Fruit fly (Drosophila melanogaster) Kc167 (cell line): ENCODE results near the gene Dci.
A peak's percentile ranks its signal among the peaks of the same experiment; 100 is the strongest.
"Not testable (repeated sequence)": the region's sequence is repeated elsewhere in the genome, so short reads cannot be mapped to it uniquely, and the experiment has no call there.

Experiments
- Myc ChIP-seq: fragments of >200 bp; optimal IDR thresholded peaks from 2 replicates; lab custom pipeline; 2017; ENCODE audit warnings: missing external identifiers
- Sin3A ChIP-seq: fragments of >200 bp; optimal IDR thresholded peaks from 2 replicates; lab custom pipeline; 2018; ENCODE audit warnings: missing external identifiers
- h ChIP-seq: fragments of >200 bp; optimal IDR thresholded peaks from 3 replicates; lab custom pipeline; 2018; ENCODE audit warnings: missing external identifiers
- insv ChIP-seq: fragments of >200 bp; optimal IDR thresholded peaks from 3 replicates; lab custom pipeline; 2018; ENCODE audit warnings: missing external identifiers
- psq ChIP-seq: fragments of >200 bp; optimal IDR thresholded peaks from 2 replicates; lab custom pipeline; 2017; ENCODE audit warnings: missing external identifiers
- ttk ChIP-seq: sonication (Bioruptor generic); optimal IDR thresholded peaks from 2 replicates; lab custom pipeline; 2017; ENCODE audit warnings: missing external identifiers

The Dci gene

DNA sequence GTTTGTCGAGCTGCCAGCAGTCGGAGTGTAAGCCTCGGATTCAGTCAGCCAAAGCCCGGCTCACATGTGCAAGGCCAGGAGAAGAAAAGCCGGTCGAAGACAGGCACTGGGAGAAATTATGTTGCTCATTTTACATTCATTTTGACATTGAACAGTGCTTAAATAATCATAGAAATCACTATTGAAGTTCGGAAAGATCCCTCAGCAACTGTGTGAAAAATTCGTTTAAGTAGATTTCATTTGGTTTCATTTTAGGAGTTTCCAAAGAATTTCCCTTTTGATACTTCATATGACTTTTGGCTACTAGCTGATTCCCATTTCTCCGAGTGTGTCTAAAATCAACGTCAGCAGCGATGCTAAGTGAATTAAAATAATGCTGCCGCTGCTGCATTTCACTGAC is 26.7 kb upstream of the Dci start:
- TF ChIP-seq h (lab: Kevin White, UChicago) (no peak), Sin3A (lab: Kevin White, UChicago) (no peak), insv (lab: Kevin White, UChicago) (no peak), psq (lab: Kevin White, UChicago) (no peak), ttk (no peak), Myc (lab: Kevin White, UChicago) (no peak)

DNA sequence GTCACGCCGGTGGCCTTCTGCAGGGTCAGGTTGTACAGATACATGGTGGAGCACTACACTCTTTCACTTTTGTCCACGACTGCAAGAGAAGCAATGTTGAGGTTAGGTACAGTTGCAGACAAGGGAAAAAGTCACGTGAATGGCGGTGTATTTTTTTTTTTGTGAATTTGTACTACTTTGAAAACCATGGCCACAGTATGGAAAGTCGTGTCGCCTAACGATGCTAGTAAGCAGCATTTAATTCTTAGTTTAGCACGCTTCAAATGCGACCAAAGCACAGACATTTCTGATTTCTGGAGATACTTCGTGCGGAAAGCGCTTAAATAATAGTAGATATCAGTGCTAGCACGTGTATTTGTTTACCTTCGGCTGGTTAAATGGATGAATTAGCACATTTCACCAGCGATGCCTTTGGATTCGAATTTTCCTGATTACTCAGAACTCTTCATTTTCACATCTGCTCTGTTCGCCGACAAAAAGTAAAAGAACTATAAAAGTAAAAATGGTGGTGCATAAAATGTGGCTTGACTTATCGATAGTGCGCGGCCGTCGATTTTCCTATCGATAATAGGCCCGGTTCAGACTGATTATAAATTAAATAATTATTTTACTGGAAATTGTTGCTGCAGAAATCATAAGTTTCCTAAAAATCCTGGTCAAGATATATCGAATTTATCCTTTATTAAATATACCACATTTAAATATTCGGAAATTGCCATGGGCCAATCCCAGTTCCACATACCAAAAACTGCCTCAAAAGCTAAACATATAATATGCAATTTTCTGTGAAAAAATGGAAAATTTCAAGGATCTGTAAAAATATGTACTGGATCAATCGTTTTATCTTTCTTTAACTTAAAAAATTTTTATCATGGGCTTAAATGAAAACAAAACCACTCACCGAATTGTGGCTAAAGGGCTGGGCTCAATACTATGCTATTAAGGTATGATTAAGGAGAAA is 18.0 kb upstream of the Dci start, which contains the start of gene Sf3b3:
TSS of gene Sf3b3 (minus strand) at position 489 of the 961 bp plus-strand sequence.
- no peak for TF ChIP-seq Sin3A (lab: Kevin White, UChicago)
- TF ChIP-seq h (lab: Kevin White, UChicago) = no peak
- no peak for TF ChIP-seq insv (lab: Kevin White, UChicago)
- TF ChIP-seq ttk = no peak

DNA sequence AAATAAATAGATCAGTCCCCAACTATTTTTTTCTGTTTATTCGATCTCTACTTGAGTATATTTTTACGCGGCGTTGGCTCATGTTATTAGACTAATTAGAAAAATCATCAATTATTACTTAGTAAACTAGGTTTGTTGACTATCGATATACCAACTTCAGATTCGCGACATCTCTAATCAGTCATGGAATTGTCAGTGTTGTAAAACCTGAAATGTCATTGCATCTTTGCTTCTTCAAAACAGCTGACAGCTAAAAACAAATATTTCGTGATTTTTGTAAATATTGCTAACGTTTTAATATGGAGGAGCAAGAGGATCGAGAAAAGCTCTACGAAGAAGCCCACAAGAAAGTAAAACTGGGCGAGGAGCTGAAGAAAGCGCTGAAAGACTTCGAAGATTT is 17.3 kb upstream of the Dci start, which contains the start of gene CG42553:
TSS of gene CG42553 (plus strand) at position 216 of the 400 bp plus-strand sequence.
- TF ChIP-seq Sin3A (lab: Kevin White, UChicago) (no peak), psq (lab: Kevin White, UChicago) (no peak), ttk (no peak), h (lab: Kevin White, UChicago) (no peak), Myc (lab: Kevin White, UChicago) (no peak), insv (lab: Kevin White, UChicago) (no peak)

DNA sequence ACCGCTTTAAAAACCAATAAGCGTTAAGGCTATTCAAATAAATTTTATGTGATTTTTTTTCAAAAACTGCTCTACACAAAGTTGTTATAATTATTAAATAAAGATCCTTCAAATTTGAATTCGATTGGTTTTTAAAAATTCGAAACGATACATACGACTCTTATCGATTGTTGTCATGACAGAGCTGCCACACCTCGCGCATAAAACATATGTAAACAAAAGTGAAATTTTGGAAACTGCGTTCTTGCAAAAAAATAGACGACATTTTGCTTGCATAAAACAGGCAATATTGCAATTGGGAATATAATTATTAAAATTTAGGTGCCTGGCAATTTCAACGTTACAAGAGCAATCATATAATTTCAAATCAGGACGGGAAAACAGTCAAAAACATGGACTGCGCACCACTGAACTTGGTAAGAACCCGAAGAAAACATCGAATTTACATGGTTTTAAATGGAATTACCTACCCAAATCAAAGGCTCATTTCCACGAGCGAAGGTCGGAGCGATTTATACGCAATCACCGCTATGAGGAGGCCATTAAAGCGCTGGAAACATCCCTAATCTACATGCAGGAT is 15.6 kb upstream of the Dci start, which contains the start of gene CG42554:
TSS of gene CG42554 (plus strand) at position 229 of the 580 bp plus-strand sequence.
- no peak for TF ChIP-seq psq (lab: Kevin White, UChicago)
- TF ChIP-seq Myc (lab: Kevin White, UChicago) = no peak
- TF ChIP-seq Sin3A (lab: Kevin White, UChicago) = no peak

dm6 chr3L:837552-838187 is 13.5 kb upstream of the Dci start, which contains the start of the genes CG13901 and CG13887:
TSS of gene CG13901 (minus strand) at chr3L:837821.
TSS of gene CG13887 (plus strand) at chr3L:837861.
- TF ChIP-seq insv (lab: Kevin White, UChicago) = no peak
- peak; percentile 13 for TF ChIP-seq h (lab: Kevin White, UChicago)

DNA sequence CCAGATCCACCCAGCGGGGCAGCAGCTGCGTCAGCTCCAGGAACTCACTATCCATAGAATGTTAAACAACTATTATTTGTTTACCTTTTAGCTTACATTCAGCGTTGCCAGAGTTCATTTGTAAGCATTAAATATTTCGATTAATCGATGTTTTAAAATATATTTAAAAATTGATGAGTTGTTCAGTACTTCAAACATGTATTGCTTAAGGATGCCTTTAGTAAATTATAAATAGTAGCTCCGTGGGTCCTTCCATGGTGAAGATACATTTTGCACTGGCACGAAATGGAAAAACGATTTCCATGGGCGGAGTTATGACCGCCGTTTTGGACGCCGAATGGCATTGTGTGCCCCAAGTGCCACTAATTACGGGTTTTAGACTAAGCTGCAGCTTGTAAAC is 9.9 kb upstream of the Dci start, which contains the start of the genes JMJD5 and Gr61a:
TSS of gene JMJD5 (minus strand) at position 101 of the 400 bp plus-strand sequence.
TSS of gene Gr61a (plus strand) at position 192 of the 400 bp plus-strand sequence.
- TF ChIP-seq Myc (lab: Kevin White, UChicago) (no peak), psq (lab: Kevin White, UChicago) (no peak), h (lab: Kevin White, UChicago) (no peak), Sin3A (lab: Kevin White, UChicago) (no peak), ttk (no peak)

DNA sequence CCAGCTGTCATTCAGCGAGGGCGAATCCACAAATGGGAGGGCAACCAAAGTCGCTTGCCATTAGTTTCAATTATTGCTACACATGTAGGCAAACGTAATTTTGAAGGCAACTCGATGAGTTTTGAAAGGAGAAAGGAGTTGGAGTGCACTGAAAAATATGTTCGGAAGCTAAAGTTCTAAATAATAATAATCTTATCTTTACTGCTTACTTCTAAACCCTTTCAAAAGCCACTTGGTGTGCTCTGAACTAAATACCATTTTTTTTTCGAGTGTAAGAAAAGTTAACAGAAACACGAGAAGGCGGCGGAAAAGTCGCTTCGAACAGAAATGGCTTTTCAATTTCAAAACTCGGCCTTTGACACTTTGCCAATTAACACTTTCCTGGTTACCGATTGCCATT is 7.5 kb upstream of the Dci start, which contains the start of gene Cep290:
TSS of gene Cep290 (plus strand) at position 301 of the 400 bp plus-strand sequence.
- TF ChIP-seq Sin3A (lab: Kevin White, UChicago) (no peak), insv (lab: Kevin White, UChicago) (no peak), psq (lab: Kevin White, UChicago) (no peak), ttk (no peak), h (lab: Kevin White, UChicago) (no peak), Myc (lab: Kevin White, UChicago) (no peak)

DNA sequence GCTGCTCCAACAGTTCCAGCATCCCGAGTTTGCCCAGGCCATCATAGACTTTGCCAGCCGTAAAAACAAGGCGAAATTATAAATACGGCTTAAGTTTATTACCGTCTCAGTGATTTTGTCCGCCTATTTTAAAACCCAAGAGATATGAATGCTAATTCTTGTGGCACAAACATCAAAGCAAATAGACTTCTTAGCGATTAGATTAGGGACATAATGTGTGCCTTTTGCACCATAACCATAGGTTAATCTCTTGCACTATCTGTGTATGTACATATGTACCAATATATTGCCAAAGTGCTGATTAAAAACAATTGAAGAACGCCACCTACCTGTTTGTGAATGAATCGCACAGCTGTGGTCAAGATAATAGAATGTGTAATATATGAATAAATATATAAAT is 1.1 kb downstream of the Dci start:
- no peak for TF ChIP-seq Sin3A (lab: Kevin White, UChicago)
- TF ChIP-seq insv (lab: Kevin White, UChicago) = no peak
- no peak for TF ChIP-seq h (lab: Kevin White, UChicago)
- no peak for TF ChIP-seq ttk
- no peak for TF ChIP-seq Myc (lab: Kevin White, UChicago)
- TF ChIP-seq psq (lab: Kevin White, UChicago) = no peak

DNA sequence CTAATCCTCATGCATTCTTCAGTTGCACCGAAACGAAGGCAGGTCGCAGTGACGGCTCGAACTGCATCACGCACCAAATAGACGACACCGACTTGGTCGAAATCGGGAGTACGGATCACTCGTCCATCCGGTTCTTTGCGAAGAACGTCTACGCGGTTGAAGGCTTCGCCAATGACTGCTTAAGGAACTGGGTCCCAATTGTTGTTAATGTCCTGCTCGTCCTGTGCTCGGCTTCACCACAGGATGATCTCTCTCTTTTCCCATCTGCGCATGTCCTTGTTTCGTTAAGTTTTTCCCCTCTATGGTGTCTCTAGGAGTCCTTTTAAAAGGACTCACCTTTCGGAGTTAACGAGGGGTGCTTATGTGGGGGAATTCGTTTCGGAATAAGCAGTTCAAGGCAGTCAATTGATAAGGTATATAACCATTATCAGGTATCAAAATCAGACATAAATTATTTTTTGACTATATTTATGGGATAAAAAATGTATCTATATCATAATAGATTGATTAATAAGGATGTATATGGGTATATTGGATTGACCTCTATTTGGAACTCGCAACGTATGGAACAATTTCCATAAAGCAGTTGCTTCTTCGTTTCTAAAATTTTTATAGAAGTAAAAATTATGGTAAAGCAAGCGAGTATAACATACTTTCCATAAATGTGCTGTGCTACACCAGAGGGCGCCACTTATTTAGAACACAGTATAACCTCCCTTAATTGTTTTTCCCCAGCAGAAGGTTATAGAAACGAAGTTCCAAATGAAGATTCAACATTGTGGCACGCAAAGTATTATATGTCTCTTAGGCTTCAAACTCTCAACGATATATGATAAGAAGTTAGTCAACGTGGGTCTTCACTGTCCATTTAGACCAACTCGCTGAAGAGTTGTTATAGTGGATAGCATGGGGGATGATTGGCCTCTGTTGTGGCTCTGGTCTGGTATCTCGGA is 6.2 kb downstream of the Dci start, which contains the start of gene dpr20:
TSS of gene dpr20 (minus strand) at position 186 of the 953 bp plus-strand sequence.
- TF ChIP-seq ttk (no peak), Sin3A (lab: Kevin White, UChicago) (no peak), Myc (lab: Kevin White, UChicago) (no peak), insv (lab: Kevin White, UChicago) (no peak), h (lab: Kevin White, UChicago) (no peak), psq (lab: Kevin White, UChicago) (no peak)

- TF ChIP-seq ttk; h (lab: Kevin White, UChicago); psq (lab: Kevin White, UChicago): not testable (repeated sequence)
Measured at dm6 chr3L:865096-865495, 13.9 kb downstream of the Dci start, which contains the start of gene CG12502. TSS of gene CG12502 (plus strand) at chr3L:865396.
